Fruit fly (Drosophila melanogaster): ENCODE data around the gene CG16986.

DNA sequence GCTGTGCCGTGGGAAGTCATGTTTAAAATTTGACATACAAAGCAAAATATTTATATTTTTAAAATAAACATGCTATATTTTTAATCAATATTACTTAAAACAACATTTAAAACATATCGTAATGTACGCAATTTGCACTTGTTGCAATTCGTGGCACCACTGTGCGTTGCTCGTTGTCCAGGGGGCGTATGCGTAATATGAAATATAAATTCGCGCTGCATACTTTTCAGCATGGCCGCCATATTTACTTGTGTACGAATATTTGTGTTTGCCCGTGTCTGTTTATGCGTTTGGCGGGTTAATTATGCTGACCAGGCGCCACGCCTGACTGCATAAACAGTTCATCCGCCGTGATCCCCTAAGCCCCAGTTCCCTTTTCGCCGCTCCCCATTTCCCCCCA lies 8.7 kb downstream of the CG16986 start:
- TF ChIP-seq Myc (optimal IDR thresholded peaks at IDR 0.05) = no peak
- TF ChIP-seq h (optimal IDR thresholded peaks at IDR 0.05) = no peak
- TF ChIP-seq psq (optimal IDR thresholded peaks at IDR 0.05) = no peak
- no peak for TF ChIP-seq Sin3A (optimal IDR thresholded peaks at IDR 0.05)
- no peak for TF ChIP-seq ttk (optimal IDR thresholded peaks at IDR 0.05)
- no peak for TF ChIP-seq insv (optimal IDR thresholded peaks at IDR 0.05)
